ENCODE assay signal across 2 fruit fly cellular contexts in the genomic region with DNA sequence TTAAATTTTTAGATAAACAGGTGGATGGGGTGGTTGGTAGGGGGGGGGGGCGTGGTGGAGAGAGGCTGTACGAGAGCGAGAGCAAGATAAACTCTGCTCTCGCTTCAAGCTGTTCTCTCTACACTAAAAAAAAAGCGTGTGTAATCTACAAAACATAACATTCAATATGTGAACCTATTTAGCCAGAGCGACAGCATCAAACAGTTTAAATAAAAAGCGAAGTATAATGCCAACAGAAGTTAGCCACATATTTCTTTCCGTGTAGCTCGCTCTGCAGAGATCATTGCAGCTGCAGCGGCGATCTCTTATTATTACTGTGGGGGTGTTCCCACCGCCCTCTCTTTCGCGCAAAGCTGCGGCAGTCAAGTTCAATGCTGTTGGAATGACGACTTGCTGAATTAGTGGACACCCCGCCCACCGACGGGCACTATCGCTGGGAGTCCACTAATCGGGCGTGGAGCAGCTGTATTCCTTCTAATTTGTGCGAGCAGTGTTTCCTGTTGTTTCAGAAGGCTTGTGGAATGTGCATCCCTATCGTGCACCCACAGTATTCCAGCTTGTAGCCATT.
TF ChIP-seq lines count a peak whose summit lies in the region.

Gene CG2930 (plus strand): TSS at position 518 of the 568 bp plus-strand sequence.

TF ChIP-seq in whole organism, embryonic, 481 proteins besides CTCF, POLR2A, EP300 and RAD21 (continued from another document and continues in another):
- TF ChIP-seq CG18011 (GFP tag; optimal IDR thresholded peaks at IDR 0.05; lab: Kevin White, UChicago) (peak; percentile 19), Asciz (GFP tag; optimal IDR thresholded peaks at IDR 0.05; lab: Kevin White, UChicago) (peak; percentile 85), CG10321 (GFP tag; IDR thresholded peaks at IDR 0.05; lab: Robert Waterston, UW) (peak; percentile 58; the same call in 1 of the 2 replicates), bab2 (GFP tag; optimal IDR thresholded peaks at IDR 0.05; lab: Kevin White, UChicago) (peak; percentile 83), CG11504 (tag; optimal IDR thresholded peaks at IDR 0.05; lab: Kevin White, UChicago) (peak; percentile 88), CG5245 (GFP tag; optimal IDR thresholded peaks at IDR 0.05; lab: Kevin White, UChicago) (peak; percentile 91), insv (GFP tag; optimal IDR thresholded peaks at IDR 0.05; lab: Kevin White, UChicago) (no peak), fd3F (GFP tag; optimal IDR thresholded peaks at IDR 0.05; lab: Kevin White, UChicago) (peak; percentile 38), Abd-B (GFP tag; optimal IDR thresholded peaks at IDR 0.05; lab: Kevin White, UChicago) (peak; percentile 67), CG8478 (optimal IDR thresholded peaks at IDR 0.05; lab: Kevin White, UChicago) (no peak), Bdp1 (GFP tag; optimal IDR thresholded peaks at IDR 0.05; lab: Kevin White, UChicago) (peak; percentile 48), CG9797 (GFP tag; optimal IDR thresholded peaks at IDR 0.05; lab: Kevin White, UChicago) (no peak), rib (GFP tag; IDR thresholded peaks at IDR 0.05; lab: Robert Waterston, UW) (no peak), CG16815 (GFP tag; optimal IDR thresholded peaks at IDR 0.05; lab: Kevin White, UChicago) (peak; percentile 49), dati (GFP tag; IDR thresholded peaks at IDR 0.05; lab: Robert Waterston, UW) (peak; percentile 77), CG3163 (GFP tag; optimal IDR thresholded peaks at IDR 0.05; lab: Kevin White, UChicago) (peak; percentile 63), CG14014 (GFP tag; IDR thresholded peaks at IDR 0.05; lab: Robert Waterston, UW) (peak; percentile 78), CG16813 (GFP tag; IDR thresholded peaks at IDR 0.05; lab: Robert Waterston, UW; ENCODE audit: partially characterized antibody) (no peak), CG7357 (GFP tag; IDR thresholded peaks at IDR 0.05; lab: Robert Waterston, UW) (peak; percentile 78; the same call in 2 of the 3 replicates), CG12744 (GFP tag; optimal IDR thresholded peaks at IDR 0.05; lab: Kevin White, UChicago) (peak; percentile 51), kah (GFP tag; optimal IDR thresholded peaks at IDR 0.05; lab: Kevin White, UChicago) (peak; percentile 72), disco-r (GFP tag; optimal IDR thresholded peaks at IDR 0.05; lab: Kevin White, UChicago) (peak; percentile 78), CG17361 (GFP tag; IDR thresholded peaks at IDR 0.05; lab: Robert Waterston, UW) (peak; percentile 82), lilli (GFP tag; optimal IDR thresholded peaks at IDR 0.05; lab: Kevin White, UChicago) (peak; percentile 73), Bgb (GFP tag; IDR thresholded peaks at IDR 0.05; lab: Robert Waterston, UW; ENCODE audit: partially characterized antibody) (no peak), Rx (GFP tag; IDR thresholded peaks at IDR 0.05; lab: Robert Waterston, UW) (peak; percentile 86), sqz (GFP tag; optimal IDR thresholded peaks at IDR 0.05; lab: Kevin White, UChicago) (peak; percentile 62), CG4424 (GFP tag; optimal IDR thresholded peaks at IDR 0.05; lab: Kevin White, UChicago) (peak; percentile 90), bowl (GFP tag; IDR thresholded peaks at IDR 0.05; lab: Robert Waterston, UW) (peak; percentile 74; the same call in 1 of the 2 replicates), CG6765 (GFP tag; optimal IDR thresholded peaks at IDR 0.05; lab: Kevin White, UChicago) (peak; percentile 5), Nf-YA (GFP tag; IDR thresholded peaks at IDR 0.05; lab: Robert Waterston, UW) (peak; percentile 80), Dfd (GFP tag; optimal IDR thresholded peaks at IDR 0.05; lab: Kevin White, UChicago) (no peak), B-H2 (GFP tag; optimal IDR thresholded peaks at IDR 0.05; lab: Kevin White, UChicago) (no peak), gsb-n (tag; optimal IDR thresholded peaks at IDR 0.05; lab: Kevin White, UChicago) (peak; percentile 81), Aef1 (GFP tag; IDR thresholded peaks at IDR 0.05; lab: Robert Waterston, UW) (peak; percentile 74), CG10366 (GFP tag; IDR thresholded peaks at IDR 0.05; lab: Robert Waterston, UW) (peak; percentile 89), btn (GFP tag; optimal IDR thresholded peaks at IDR 0.05; lab: Kevin White, UChicago) (peak; percentile 84), Hr3 (GFP tag; optimal IDR thresholded peaks at IDR 0.05; lab: Kevin White, UChicago) (peak; percentile 79), caup (GFP tag; optimal IDR thresholded peaks at IDR 0.05; lab: Kevin White, UChicago; ENCODE audit: severe bottlenecking) (peak; percentile 71), CG1832 (GFP tag; optimal IDR thresholded peaks at IDR 0.05; lab: Kevin White, UChicago) (no peak), luna (GFP tag; optimal IDR thresholded peaks at IDR 0.05; lab: Kevin White, UChicago) (no peak), kay (GFP tag; optimal IDR thresholded peaks at IDR 0.05; lab: Kevin White, UChicago) (peak; percentile 36), row (GFP tag; IDR thresholded peaks at IDR 0.05; lab: Robert Waterston, UW) (peak; percentile 86), run (tag; optimal IDR thresholded peaks at IDR 0.05; lab: Kevin White, UChicago) (peak; percentile 44), croc (GFP tag; conservative IDR thresholded peaks at IDR 0.05; lab: Robert Waterston, UW) (peak; percentile 85), Ets65A (GFP tag; lab: Kevin White, UChicago) (peak; percentile 96), Gug (GFP tag; IDR thresholded peaks at IDR 0.05; lab: Robert Waterston, UW) (peak; percentile 78; the same call in 3 of the 4 replicates), CG1529 (GFP tag; optimal IDR thresholded peaks at IDR 0.05; lab: Kevin White, UChicago) (peak; percentile 86), CG18619 (GFP tag; optimal IDR thresholded peaks at IDR 0.05; lab: Kevin White, UChicago) (peak; percentile 74), CG9876 (GFP tag; optimal IDR thresholded peaks at IDR 0.05; lab: Kevin White, UChicago) (peak; percentile 64), CG34376 (GFP tag; optimal IDR thresholded peaks at IDR 0.05; lab: Kevin White, UChicago) (no peak), cwo (GFP tag; optimal IDR thresholded peaks at IDR 0.05; lab: Kevin White, UChicago) (peak; percentile 49), Ada2b (GFP tag; IDR thresholded peaks at IDR 0.05; lab: Robert Waterston, UW) (peak; percentile 93), tin (GFP tag; optimal IDR thresholded peaks at IDR 0.05; lab: Kevin White, UChicago) (peak; percentile 86), aop (GFP tag; IDR thresholded peaks at IDR 0.05; lab: Robert Waterston, UW) (peak; percentile 80), lmd (GFP tag; IDR thresholded peaks at IDR 0.05; lab: Robert Waterston, UW) (peak; percentile 89), CG10147 (GFP tag; optimal IDR thresholded peaks at IDR 0.05; lab: Kevin White, UChicago) (peak; percentile 59), wdn (GFP tag; IDR thresholded peaks at IDR 0.05; lab: Robert Waterston, UW) (peak; percentile 41; the same call in 1 of the 2 replicates), exex (tag; optimal IDR thresholded peaks at IDR 0.05; lab: Kevin White, UChicago) (no peak), tup (GFP tag; optimal IDR thresholded peaks at IDR 0.05; lab: Kevin White, UChicago) (peak; percentile 72), fu2 (GFP tag; optimal IDR thresholded peaks at IDR 0.05; lab: Kevin White, UChicago) (peak; percentile 46), CG5953 (GFP tag; IDR thresholded peaks at IDR 0.05; lab: Robert Waterston, UW) (peak; percentile 86)

TF ChIP-seq in whole organism, prepupa, 60 proteins besides CTCF, POLR2A, EP300 and RAD21 (continued from another document):
- TF ChIP-seq salr (GFP tag; optimal IDR thresholded peaks at IDR 0.05; lab: Kevin White, UChicago), result peak; percentile 89 to 98
- TF ChIP-seq Gug (GFP tag; IDR thresholded peaks at IDR 0.05; lab: Robert Waterston, UW), result peak; percentile 97
- peak; percentile 97 for TF ChIP-seq CG11902 (GFP tag; optimal IDR thresholded peaks at IDR 0.05; lab: Kevin White, UChicago)
- peak; percentile 90 for TF ChIP-seq CG4318 (GFP tag; optimal IDR thresholded peaks at IDR 0.05; lab: Kevin White, UChicago)
- peak; percentile 94 for TF ChIP-seq Met (GFP tag; optimal IDR thresholded peaks at IDR 0.05; lab: Kevin White, UChicago)
- peak; percentile 96 for TF ChIP-seq svp (GFP tag; lab: Kevin White, UChicago)
- TF ChIP-seq Ets96B (tag; optimal IDR thresholded peaks at IDR 0.05; lab: Kevin White, UChicago), result peak; percentile 94
- TF ChIP-seq CG10631 (GFP tag; optimal IDR thresholded peaks at IDR 0.05; lab: Kevin White, UChicago), result peak; percentile 96
- TF ChIP-seq CG6276 (GFP tag; optimal IDR thresholded peaks at IDR 0.05; lab: Kevin White, UChicago), result peak; percentile 89
- TF ChIP-seq CG11294 (GFP tag; IDR thresholded peaks at IDR 0.05; lab: Robert Waterston, UW), result peak; percentile 94
- TF ChIP-seq Hr38 (GFP tag; optimal IDR thresholded peaks at IDR 0.05; lab: Kevin White, UChicago), result no peak
- peak; percentile 97 for TF ChIP-seq CG1621 (tag; optimal IDR thresholded peaks at IDR 0.05; lab: Kevin White, UChicago)
